Worm (Caenorhabditis elegans) whole organism, young adult: ENCODE data around the gene Y45F10C.6.

ENCODE experiments used
- B0019.2 ChIP-seq: fragments of 200-800 bp; sonication (Bioruptor generic); conservative IDR thresholded peaks from 2 replicates; pipeline ENCODE4 v1.3.6; 2022; ENCODE audit warnings: missing genetic modification reagents, missing genetic modification characterization, missing compliant biosample characterization
- B0035.1 ChIP-seq: sonication (generic microtip); optimal IDR thresholded peaks from 2 replicates; lab custom pipeline; 2016; ENCODE audit warnings: missing genetic modification characterization, mild to moderate bottlenecking, missing compliant biosample characterization, missing genotype, missing genetic modification reagents
- B0336.3 ChIP-seq: fragments of 200-800 bp; sonication (Bioruptor generic); IDR thresholded peaks from 2 replicates; pipeline ENCODE4 v1.3.6; 2022; ENCODE audit warnings: missing genetic modification characterization, missing compliant biosample characterization
- F10E7.11 ChIP-seq: sonication (generic microtip); optimal IDR thresholded peaks from 2 replicates; lab custom pipeline; 2017; ENCODE audit warnings: mild to moderate bottlenecking, missing genetic modification characterization, moderate library complexity, missing compliant biosample characterization
- F39B2.1 ChIP-seq: fragments of 200-800 bp; sonication (Bioruptor generic); IDR thresholded peaks from 2 replicates; pipeline ENCODE4 v1.3.6; 2022; ENCODE audit warnings: missing genetic modification reagents, missing genetic modification characterization, missing compliant biosample characterization
- F49E8.2 ChIP-seq: sonication (generic microtip); optimal IDR thresholded peaks from 3 replicates; lab custom pipeline; 2017; ENCODE audit warnings: missing genetic modification characterization, mild to moderate bottlenecking, missing compliant biosample characterization, antibody characterized with exemption, moderate library complexity; ENCODE audit not compliant: insufficient read depth
- F52B5.7 ChIP-seq: sonication (generic microtip); optimal IDR thresholded peaks from 2 replicates; lab custom pipeline; 2016; ENCODE audit warnings: mild to moderate bottlenecking, missing genetic modification characterization, missing compliant biosample characterization
- F55B11.4 ChIP-seq: sonication (generic microtip); optimal IDR thresholded peaks from 2 replicates; lab custom pipeline; 2016; ENCODE audit warnings: missing compliant biosample characterization, missing genetic modification characterization, borderline replicate concordance; ENCODE audit not compliant: insufficient read depth
- F57A8.1 ChIP-seq: fragments of 200-800 bp; sonication (Bioruptor generic); optimal IDR thresholded peaks from 2 replicates; lab custom pipeline; 2018; ENCODE audit warnings: mild to moderate bottlenecking, missing genetic modification characterization, moderate library complexity, missing compliant biosample characterization
- F57C9.4 ChIP-seq: sonication (generic microtip); optimal IDR thresholded peaks from 2 replicates; lab custom pipeline; 2017; ENCODE audit warnings: mild to moderate bottlenecking, missing genetic modification characterization, missing compliant biosample characterization
- T26A5.8 ChIP-seq: sonication (generic microtip); optimal IDR thresholded peaks from 2 replicates; lab custom pipeline; 2016; ENCODE audit warnings: missing genetic modification characterization, missing compliant biosample characterization
- Y56A3A.18 ChIP-seq: fragments of 200-800 bp; sonication (Bioruptor generic); IDR thresholded peaks from 2 replicates; pipeline ENCODE4 v1.3.6; 2022; ENCODE audit warnings: missing genetic modification reagents, missing genetic modification characterization, missing compliant biosample characterization
- Y95B8A.8 ChIP-seq: fragments of 200-800 bp; sonication (Bioruptor generic); IDR thresholded peaks from 2 replicates; pipeline ENCODE4 v1.3.6; 2022; ENCODE audit warnings: missing genetic modification reagents, missing genetic modification characterization, missing compliant biosample characterization
- ama-1 ChIP-seq, 3 experiments: fragments of 150-350 bp in 1 of 3; sonication (generic microtip) in 2 of 3; optimal IDR thresholded peaks; 2 replicates each; lab custom pipeline; 2014 to 2018; ENCODE audit warnings: missing biosample characterization in 2 of 3, missing genetic modification characterization in 2 of 3, missing genetic modification reagents in 2 of 3
- athp-1 ChIP-seq: sonication (generic microtip); optimal IDR thresholded peaks from 2 replicates; lab custom pipeline; 2017; ENCODE audit warnings: mild to moderate bottlenecking, missing genetic modification characterization, missing compliant biosample characterization
- attf-3 ChIP-seq: fragments of 200-800 bp; sonication (Bioruptor generic); conservative IDR thresholded peaks from 2 replicates; pipeline ENCODE4 v1.3.6; 2022; ENCODE audit warnings: missing genetic modification reagents, missing genetic modification characterization, missing compliant biosample characterization
- bed-1 ChIP-seq: fragments of 200-800 bp; sonication (Bioruptor generic); IDR thresholded peaks from 2 replicates; pipeline ENCODE4 v1.3.6; 2022; ENCODE audit warnings: missing genetic modification reagents, missing genetic modification characterization, missing compliant biosample characterization
- bed-2 ChIP-seq: fragments of 200-800 bp; sonication (Bioruptor generic); IDR thresholded peaks from 2 replicates; pipeline ENCODE4 v1.3.6; 2022; ENCODE audit warnings: missing genetic modification reagents, missing genetic modification characterization, missing compliant biosample characterization
- ccch-3 ChIP-seq: fragments of 200-800 bp; sonication (Bioruptor generic); optimal IDR thresholded peaks from 2 replicates; lab custom pipeline; 2018; ENCODE audit warnings: mild to moderate bottlenecking, missing genetic modification characterization, missing compliant biosample characterization
- cebp-2 ChIP-seq: fragments of 200-800 bp; sonication (Bioruptor generic); IDR thresholded peaks from 2 replicates; pipeline ENCODE4 v1.3.6; 2022; ENCODE audit warnings: missing genetic modification characterization, missing compliant biosample characterization
- ceh-79 ChIP-seq: sonication (generic microtip); optimal IDR thresholded peaks from 2 replicates; lab custom pipeline; 2017; ENCODE audit warnings: mild to moderate bottlenecking, missing genetic modification characterization, missing compliant biosample characterization
- efl-1 ChIP-seq: fragments of 150-350 bp; optimal IDR thresholded peaks from 2 replicates; lab custom pipeline; 2014; ENCODE audit warnings: missing biosample characterization, missing genetic modification reagents, missing genetic modification characterization
- egl-18 ChIP-seq: fragments of 200-800 bp; sonication (Bioruptor generic); IDR thresholded peaks from 2 replicates; pipeline ENCODE4 v1.3.6; 2022; ENCODE audit warnings: missing genetic modification reagents, missing genetic modification characterization, missing compliant biosample characterization
- gei-17 ChIP-seq: fragments of 200-800 bp; sonication (Bioruptor generic); optimal IDR thresholded peaks from 2 replicates; lab custom pipeline; 2018; ENCODE audit warnings: mild to moderate bottlenecking, missing genetic modification characterization, missing compliant biosample characterization
- hmg-1.2 ChIP-seq: fragments of 200-800 bp; sonication (Bioruptor generic); IDR thresholded peaks from 2 replicates; pipeline ENCODE4 v1.3.6; 2022; ENCODE audit warnings: missing genetic modification reagents, missing genetic modification characterization, missing compliant biosample characterization
- hsf-1 ChIP-seq: fragments of 200-800 bp; sonication (Bioruptor generic); IDR thresholded peaks from 2 replicates; pipeline ENCODE4 v1.3.6; 2022; ENCODE audit warnings: missing genetic modification reagents, missing genetic modification characterization, missing compliant biosample characterization
- lag-1 ChIP-seq: fragments of 200-800 bp; sonication (Bioruptor generic); IDR thresholded peaks from 2 replicates; pipeline ENCODE4 v1.3.6; 2022; ENCODE audit warnings: missing genetic modification reagents, missing genetic modification characterization, missing compliant biosample characterization
- lin-35 ChIP-seq, 3 experiments: fragments of 150-350 bp in 2 of 3; sonication (generic microtip) in 1 of 3; optimal IDR thresholded peaks; 2 replicates each; lab custom pipeline; 2014 to 2018; ENCODE audit warnings: missing biosample characterization in 3 of 3, missing genetic modification characterization in 3 of 3, missing genetic modification reagents in 3 of 3
- lin-54 ChIP-seq: fragments of 200-800 bp; sonication (Bioruptor generic); optimal IDR thresholded peaks from 2 replicates; lab custom pipeline; 2018; ENCODE audit warnings: mild to moderate bottlenecking, missing genetic modification characterization, missing compliant biosample characterization
- lsl-1 ChIP-seq: fragments of 200-800 bp; sonication (Bioruptor generic); optimal IDR thresholded peaks from 2 replicates; lab custom pipeline; 2018; ENCODE audit warnings: mild to moderate bottlenecking, missing genetic modification characterization, moderate library complexity, missing compliant biosample characterization
- lsy-27 ChIP-seq: sonication (generic microtip); optimal IDR thresholded peaks from 2 replicates; lab custom pipeline; 2017; ENCODE audit warnings: missing genetic modification characterization, mild to moderate bottlenecking, missing compliant biosample characterization, antibody characterized with exemption, missing genotype, borderline replicate concordance; ENCODE audit not compliant: insufficient read depth
- madf-10 ChIP-seq: sonication (generic microtip); optimal IDR thresholded peaks from 2 replicates; lab custom pipeline; 2016; ENCODE audit warnings: mild to moderate bottlenecking, missing genetic modification characterization, missing compliant biosample characterization
- madf-3 ChIP-seq: fragments of 200-800 bp; sonication (Bioruptor generic); IDR thresholded peaks from 2 replicates; pipeline ENCODE4 v1.3.6; 2022; ENCODE audit warnings: missing genetic modification reagents, missing genetic modification characterization, missing compliant biosample characterization
- madf-8 ChIP-seq: fragments of 200-800 bp; sonication (Bioruptor generic); conservative IDR thresholded peaks from 2 replicates; pipeline ENCODE4 v1.3.6; 2022; ENCODE audit warnings: missing genetic modification reagents, missing genetic modification characterization, missing compliant biosample characterization
- mxl-1 ChIP-seq: sonication (generic microtip); optimal IDR thresholded peaks from 2 replicates; lab custom pipeline; 2016; ENCODE audit warnings: missing genetic modification characterization, missing compliant biosample characterization
- nfyb-1 ChIP-seq: fragments of 200-800 bp; sonication (Bioruptor generic); IDR thresholded peaks from 2 replicates; pipeline ENCODE4 v1.3.6; 2022; ENCODE audit warnings: missing genetic modification reagents, missing genetic modification characterization, missing compliant biosample characterization
- nhr-179 ChIP-seq: sonication (generic microtip); optimal IDR thresholded peaks from 2 replicates; lab custom pipeline; 2016; ENCODE audit warnings: mild to moderate bottlenecking, missing genetic modification characterization, missing compliant biosample characterization
- nhr-80 ChIP-seq: sonication (generic microtip); optimal IDR thresholded peaks from 2 replicates; lab custom pipeline; 2016; ENCODE audit warnings: missing genetic modification characterization, missing compliant biosample characterization
- pha-4 ChIP-seq: fragments of 150-350 bp; sonication (generic microtip); optimal IDR thresholded peaks from 2 replicates; lab custom pipeline; 2014; ENCODE audit warnings: missing biosample characterization, missing genetic modification reagents, missing genetic modification characterization
- rec-8 ChIP-seq, 2 experiments: sonication (generic microtip); optimal IDR thresholded peaks; 2 replicates each; lab custom pipeline; 2016; ENCODE audit warnings: mild to moderate bottlenecking in 2 of 2, missing genetic modification characterization in 2 of 2, missing genetic modification reagents in 2 of 2, missing genotype in 2 of 2, missing biosample characterization in 1 of 2, missing compliant biosample characterization in 1 of 2, moderate library complexity in 1 of 2
- repo-1 ChIP-seq: sonication (generic microtip); optimal IDR thresholded peaks from 2 replicates; lab custom pipeline; 2017; ENCODE audit warnings: mild to moderate bottlenecking, missing genetic modification characterization, missing compliant biosample characterization
- somi-1 ChIP-seq: fragments of 200-800 bp; sonication (Bioruptor generic); optimal IDR thresholded peaks from 2 replicates; lab custom pipeline; 2018; ENCODE audit warnings: mild to moderate bottlenecking, missing genetic modification characterization, missing compliant biosample characterization
- tbp1 ChIP-seq: fragments of 200-800 bp; sonication (Bioruptor generic); optimal IDR thresholded peaks from 2 replicates; lab custom pipeline; 2018; ENCODE audit warnings: mild to moderate bottlenecking, missing genetic modification characterization, missing compliant biosample characterization
- tbx-9 ChIP-seq: sonication (generic microtip); optimal IDR thresholded peaks from 2 replicates; lab custom pipeline; 2016; ENCODE audit warnings: borderline replicate concordance, missing genetic modification characterization, inconsistent platforms, missing compliant biosample characterization
- zfh-2 ChIP-seq: fragments of 200-800 bp; sonication (Bioruptor generic); conservative IDR thresholded peaks from 2 replicates; pipeline ENCODE4 v1.3.6; 2022; ENCODE audit warnings: missing genetic modification reagents, missing genetic modification characterization, missing compliant biosample characterization
- zim-3 ChIP-seq: sonication (generic microtip); optimal IDR thresholded peaks from 2 replicates; lab custom pipeline; 2017; ENCODE audit warnings: mild to moderate bottlenecking, missing genetic modification characterization, moderate library complexity, missing compliant biosample characterization
- ztf-18 ChIP-seq: sonication (generic microtip); optimal IDR thresholded peaks from 2 replicates; lab custom pipeline; 2016; ENCODE audit warnings: missing genotype, mild to moderate bottlenecking, missing genetic modification characterization, missing compliant biosample characterization
- ztf-25 ChIP-seq: fragments of 200-800 bp; sonication (Bioruptor generic); IDR thresholded peaks from 2 replicates; pipeline ENCODE4 v1.3.6; 2022; ENCODE audit warnings: missing genetic modification reagents, missing genetic modification characterization, missing compliant biosample characterization
- ztf-3 ChIP-seq: fragments of 200-800 bp; sonication (Bioruptor generic); optimal IDR thresholded peaks from 2 replicates; lab custom pipeline; 2018; ENCODE audit warnings: mild to moderate bottlenecking, missing genetic modification characterization, missing compliant biosample characterization

Gene Y45F10C.6

ce11 chrIV:13701472-13701871 lies 49.3 kb downstream of the Y45F10C.6 start (continued):
- TF ChIP-seq F49E8.2 (tag; lab: Kevin White, UChicago) (peak; percentile 60), nhr-80 (tag; lab: Kevin White, UChicago) (no peak), madf-8 (no peak), athp-1 (tag; lab: Kevin White, UChicago) (peak; percentile 80), Y95B8A.8 (GFP tag; lab: Robert Waterston, UW) (no peak), hmg-1.2 (GFP tag; lab: Robert Waterston, UW) (peak; percentile 52), lsy-27 (tag; lab: Kevin White, UChicago) (no peak), rec-8 (tag; optimal IDR thresholded peaks at IDR 0.05; lab: Kevin White, UChicago) (peak; percentile 33 to 66), egl-18 (GFP tag; lab: Robert Waterston, UW) (no peak), ama-1 (optimal IDR thresholded peaks at IDR 0.05; lab: Kevin White, UChicago) (no peak), ama-1 (GFP tag; optimal IDR thresholded peaks at IDR 0.05; lab: Kevin White, UChicago) (peak; percentile 57 to 92), madf-3 (GFP tag; lab: Robert Waterston, UW) (no peak), ceh-79 (no peak), F55B11.4 (no peak), B0019.2 (GFP tag; lab: Robert Waterston, UW) (no peak), zim-3 (tag; lab: Kevin White, UChicago) (peak; percentile 31), B0035.1 (tag; lab: Kevin White, UChicago) (no peak), repo-1 (tag; lab: Kevin White, UChicago) (no peak), bed-1 (GFP tag; lab: Robert Waterston, UW) (no peak), hsf-1 (no peak), bed-2 (GFP tag; lab: Robert Waterston, UW) (no peak), ztf-3 (GFP tag; lab: Kevin White, UChicago) (no peak), ztf-18 (tag; lab: Kevin White, UChicago) (peak; percentile 81), attf-3 (GFP tag; lab: Robert Waterston, UW) (no peak), F57A8.1 (no peak), ztf-25 (no peak), mxl-1 (tag; lab: Kevin White, UChicago) (peak; percentile 9), tbp1 (GFP tag; lab: Kevin White, UChicago) (peak; percentile 96), zfh-2 (no peak), pha-4 (tag; lab: Kevin White, UChicago) (no peak), somi-1 (GFP tag; lab: Kevin White, UChicago) (no peak), gei-17 (GFP tag; lab: Kevin White, UChicago) (no peak), B0336.3 (no peak), cebp-2 (GFP tag; lab: Robert Waterston, UW) (no peak; the same call in 1 of the 2 replicates), lsl-1 (GFP tag; lab: Kevin White, UChicago) (peak; percentile 30), ccch-3 (GFP tag; lab: Kevin White, UChicago) (no peak), lin-54 (GFP tag; lab: Kevin White, UChicago) (peak; percentile 26), nhr-179 (tag; lab: Kevin White, UChicago) (no peak), F52B5.7 (tag; lab: Kevin White, UChicago) (peak; percentile 47), F57C9.4 (tag; lab: Kevin White, UChicago) (no peak), F10E7.11 (tag; lab: Kevin White, UChicago) (no peak), lin-35 (GFP tag; optimal IDR thresholded peaks at IDR 0.05; lab: Kevin White, UChicago) (no peak), F39B2.1 (GFP tag; lab: Robert Waterston, UW) (no peak), lag-1 (GFP tag; lab: Robert Waterston, UW) (no peak), madf-10 (tag; lab: Kevin White, UChicago) (peak; percentile 50), tbx-9 (tag; lab: Kevin White, UChicago) (no peak), T26A5.8 (tag; lab: Kevin White, UChicago) (no peak), nfyb-1 (GFP tag; lab: Robert Waterston, UW) (no peak), efl-1 (GFP tag; lab: Kevin White, UChicago) (peak; percentile 2), Y56A3A.18 (GFP tag; lab: Robert Waterston, UW) (0 out of 2 replicates have a peak, but pooled peaks have one; percentile 14)
